Fruit fly (Drosophila melanogaster) whole organism, adult: ENCODE data around the gene ppk21.

Source experiments
- CG11617 ChIP-seq: fragments of 200-800 bp; sonication (Bioruptor generic); optimal IDR thresholded peaks from 2 replicates; lab custom pipeline; 2017; ENCODE audit warnings: mild to moderate bottlenecking, missing biosample characterization, missing genetic modification reagents, missing genetic modification characterization
- CG12768 ChIP-seq: fragments of 200-800 bp; sonication (Bioruptor generic); optimal IDR thresholded peaks from 2 replicates; lab custom pipeline; 2017; ENCODE audit warnings: missing biosample characterization, missing genetic modification characterization, mild to moderate bottlenecking, moderate library complexity, missing genetic modification reagents
- CG14711 ChIP-seq: fragments of 200-800 bp; sonication (Bioruptor generic); optimal IDR thresholded peaks from 2 replicates; lab custom pipeline; 2018; ENCODE audit warnings: missing biosample characterization, mild to moderate bottlenecking, missing genetic modification characterization, moderate library complexity
- CG1620 ChIP-seq: fragments of 200-800 bp; sonication (Bioruptor generic); optimal IDR thresholded peaks from 2 replicates; lab custom pipeline; 2016; ENCODE audit warnings: missing biosample characterization, missing genetic modification characterization
- CG33017 ChIP-seq: fragments of 200-800 bp; sonication (Bioruptor generic); optimal IDR thresholded peaks from 2 replicates; lab custom pipeline; 2018; ENCODE audit warnings: missing biosample characterization, mild to moderate bottlenecking, missing genetic modification characterization, moderate library complexity
- CG5204 ChIP-seq: fragments of 200-800 bp; sonication (Bioruptor generic); optimal IDR thresholded peaks from 2 replicates; lab custom pipeline; 2016; ENCODE audit warnings: missing biosample characterization, missing genetic modification characterization
- CG7045 ChIP-seq: fragments of 200-800 bp; sonication (Bioruptor generic); optimal IDR thresholded peaks from 2 replicates; lab custom pipeline; 2017; ENCODE audit warnings: missing biosample characterization, mild to moderate bottlenecking, missing genetic modification characterization
- CG7101 ChIP-seq: fragments of 200-800 bp; sonication (Bioruptor generic); optimal IDR thresholded peaks from 2 replicates; lab custom pipeline; 2018; ENCODE audit warnings: missing biosample characterization, mild to moderate bottlenecking, missing genetic modification characterization, moderate library complexity
- Clk ChIP-seq: fragments of 200-800 bp; sonication (Bioruptor generic); optimal IDR thresholded peaks from 2 replicates; lab custom pipeline; 2017; ENCODE audit warnings: missing biosample characterization, missing genetic modification characterization
- Crg-1 ChIP-seq: fragments of 200-800 bp; sonication (Bioruptor generic); optimal IDR thresholded peaks from 2 replicates; lab custom pipeline; 2016; ENCODE audit warnings: missing biosample characterization, missing genetic modification characterization
- Hr96 ChIP-seq: fragments of 200-800 bp; sonication (Bioruptor generic); optimal IDR thresholded peaks from 2 replicates; lab custom pipeline; 2016; ENCODE audit warnings: missing biosample characterization, missing genetic modification characterization
- Mnt ChIP-seq: fragments of 200-800 bp; sonication (Bioruptor generic); optimal IDR thresholded peaks from 2 replicates; lab custom pipeline; 2016; ENCODE audit warnings: missing biosample characterization, mild to moderate bottlenecking, missing genetic modification characterization
- bab1 ChIP-seq: fragments of 200-800 bp; sonication (Bioruptor generic); optimal IDR thresholded peaks from 3 replicates; lab custom pipeline; 2019; ENCODE audit warnings: missing biosample characterization, mild to moderate bottlenecking, missing genetic modification characterization, moderate library complexity
- cic ChIP-seq: fragments of 200-800 bp; sonication (Bioruptor generic); optimal IDR thresholded peaks from 2 replicates; lab custom pipeline; 2017; ENCODE audit warnings: missing biosample characterization, mild to moderate bottlenecking, missing genetic modification characterization, moderate library complexity
- cnc ChIP-seq, 2 experiments: fragments of >200 bp; optimal IDR thresholded peaks; 2 replicates each; lab custom pipeline; 2017
- kay ChIP-seq: fragments of 200-800 bp; sonication (Bioruptor generic); peaks from one replicate; lab custom pipeline; 2016; ENCODE audit warnings: missing biosample characterization, missing genetic modification characterization, borderline replicate concordance
- ovo ChIP-seq: fragments of 200-800 bp; sonication (Bioruptor generic); optimal IDR thresholded peaks from 2 replicates; lab custom pipeline; 2016; ENCODE audit warnings: missing biosample characterization, missing genetic modification characterization
- pad ChIP-seq: fragments of 200-800 bp; sonication (Bioruptor generic); optimal IDR thresholded peaks from 3 replicates; lab custom pipeline; 2017; ENCODE audit warnings: missing biosample characterization, missing genetic modification characterization, mild to moderate bottlenecking, moderate library complexity, missing genetic modification reagents
- tj ChIP-seq: fragments of 200-800 bp; sonication (Bioruptor generic); optimal IDR thresholded peaks from 3 replicates; lab custom pipeline; 2017; ENCODE audit warnings: missing biosample characterization, mild to moderate bottlenecking, missing genetic modification characterization, moderate library complexity
- toe ChIP-seq: fragments of 200-800 bp; sonication (Bioruptor generic); optimal IDR thresholded peaks from 2 replicates; lab custom pipeline; 2016; ENCODE audit warnings: missing biosample characterization, missing genetic modification characterization

The ppk21 gene

dm6 chr3R:29664183-29664829 lies at the start of gene ppk21:
Gene ppk21, plus strand, starts transcription at chr3R:29664779.
- TF ChIP-seq Crg-1 (GFP tag; lab: Kevin White, UChicago), result no peak
- TF ChIP-seq CG7101 (tag; lab: Kevin White, UChicago), result no peak
- TF ChIP-seq Clk (GFP tag; lab: Kevin White, UChicago), result no peak
- TF ChIP-seq pad (GFP tag; lab: Kevin White, UChicago), result no peak

- TF ChIP-seq pad (GFP tag; lab: Kevin White, UChicago) (no peak), kay (GFP tag; lab: Kevin White, UChicago) (no peak), toe (GFP tag; lab: Kevin White, UChicago) (no peak), bab1 (GFP tag; lab: Kevin White, UChicago) (no peak), CG1620 (no peak), CG11617 (GFP tag; lab: Kevin White, UChicago) (no peak), CG12768 (GFP tag; lab: Kevin White, UChicago) (no peak), cic (GFP tag; lab: Kevin White, UChicago) (no peak), CG14711 (tag; lab: Kevin White, UChicago) (no peak), Mnt (GFP tag; lab: Kevin White, UChicago) (no peak), Crg-1 (GFP tag; lab: Kevin White, UChicago) (no peak), CG33017 (tag; lab: Kevin White, UChicago) (no peak), cnc (optimal IDR thresholded peaks at IDR 0.05; lab: Kevin White, UChicago) (no peak), CG7045 (GFP tag; lab: Kevin White, UChicago) (no peak), tj (GFP tag; lab: Kevin White, UChicago) (no peak), Hr96 (GFP tag; lab: Kevin White, UChicago) (no peak), Clk (GFP tag; lab: Kevin White, UChicago) (no peak), CG7101 (tag; lab: Kevin White, UChicago) (no peak)
These were observed 47.4 kb upstream of the ppk21 start for dm6 chr3R:29617197-29617596.

dm6 chr3R:29617709-29618212 lies 46.8 kb upstream of the ppk21 start:
- TF ChIP-seq CG11617 (GFP tag; lab: Kevin White, UChicago) (no peak), tj (GFP tag; lab: Kevin White, UChicago) (no peak), CG1620 (no peak), CG14711 (tag; lab: Kevin White, UChicago) (no peak), CG33017 (tag; lab: Kevin White, UChicago) (no peak), bab1 (GFP tag; lab: Kevin White, UChicago) (no peak), toe (GFP tag; lab: Kevin White, UChicago) (no peak), CG7101 (tag; lab: Kevin White, UChicago) (no peak), cic (GFP tag; lab: Kevin White, UChicago) (no peak), Hr96 (GFP tag; lab: Kevin White, UChicago) (no peak), pad (GFP tag; lab: Kevin White, UChicago) (no peak), CG12768 (GFP tag; lab: Kevin White, UChicago) (no peak), CG7045 (GFP tag; lab: Kevin White, UChicago) (no peak)

- no peak for TF ChIP-seq kay (GFP tag; lab: Kevin White, UChicago)
- TF ChIP-seq Mnt (GFP tag; lab: Kevin White, UChicago), result peak; percentile 82
- peak; percentile 93 for TF ChIP-seq Crg-1 (GFP tag; lab: Kevin White, UChicago)
- peak; percentile 98 for TF ChIP-seq bab1 (GFP tag; lab: Kevin White, UChicago)
- TF ChIP-seq CG1620, result peak; percentile 78
- peak; percentile 96 for TF ChIP-seq Clk (GFP tag; lab: Kevin White, UChicago)
- peak; percentile 80 for TF ChIP-seq ovo
- peak; percentile 93 for TF ChIP-seq toe (GFP tag; lab: Kevin White, UChicago)
- peak; percentile 98 for TF ChIP-seq CG7101 (tag; lab: Kevin White, UChicago)
- peak; percentile 88 for TF ChIP-seq tj (GFP tag; lab: Kevin White, UChicago)
- TF ChIP-seq pad (GFP tag; lab: Kevin White, UChicago), result peak; percentile 91
- peak; percentile 71 for TF ChIP-seq cic (GFP tag; lab: Kevin White, UChicago)
- TF ChIP-seq cnc (optimal IDR thresholded peaks at IDR 0.05; lab: Kevin White, UChicago), result no peak
- peak; percentile 98 for TF ChIP-seq CG12768 (GFP tag; lab: Kevin White, UChicago)
- TF ChIP-seq CG7045 (GFP tag; lab: Kevin White, UChicago), result peak; percentile 99
- peak; percentile 73 for TF ChIP-seq Hr96 (GFP tag; lab: Kevin White, UChicago)
- peak; percentile 97 for TF ChIP-seq CG33017 (tag; lab: Kevin White, UChicago)
- TF ChIP-seq CG5204 (GFP tag; lab: Kevin White, UChicago), result peak; percentile 84
- TF ChIP-seq CG14711 (tag; lab: Kevin White, UChicago), result peak; percentile 100
- peak; percentile 97 for TF ChIP-seq CG11617 (GFP tag; lab: Kevin White, UChicago)
These were observed 45.9 kb upstream of the ppk21 start, which contains the start of gene CG1907 for dm6 chr3R:29618515-29619157. Gene CG1907, plus strand, starts transcription at chr3R:29619065.

dm6 chr3R:29620712-29621479 lies 43.7 kb upstream of the ppk21 start:
- TF ChIP-seq kay (GFP tag; lab: Kevin White, UChicago), result peak; percentile 20
- no peak for TF ChIP-seq toe (GFP tag; lab: Kevin White, UChicago)
- TF ChIP-seq Hr96 (GFP tag; lab: Kevin White, UChicago), result peak; percentile 34
